Fruit fly (Drosophila melanogaster): Measurements from ENCODE around the gene CG10761.

DNA sequence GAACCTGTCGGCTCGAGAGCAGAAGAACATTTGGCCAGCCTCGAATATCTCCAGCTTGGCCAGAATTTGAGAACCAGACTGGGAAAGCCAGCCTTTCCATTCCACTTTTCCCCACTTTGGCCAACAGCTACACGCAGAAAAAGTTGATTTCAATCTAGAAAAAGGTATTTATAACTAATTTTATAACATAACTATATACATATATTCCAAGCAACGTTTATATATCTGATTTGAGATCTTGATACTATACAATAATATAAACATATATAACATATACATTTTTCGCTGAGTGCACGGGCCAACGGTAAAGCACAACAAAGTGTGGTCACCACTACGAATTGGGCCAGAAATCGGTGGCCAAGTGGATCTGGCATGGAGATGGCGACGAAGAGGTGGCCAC is 860 bp upstream of the CG10761 start:
- no peak for TF ChIP-seq CG8478 (optimal IDR thresholded peaks at IDR 0.05)
- no peak for TF ChIP-seq usp (GFP tag; optimal IDR thresholded peaks at IDR 0.05)
- TF ChIP-seq pan (optimal IDR thresholded peaks at IDR 0.05): no peak
- no peak for TF ChIP-seq EcR (GFP tag; optimal IDR thresholded peaks at IDR 0.05)
- no peak for TF ChIP-seq psq (optimal IDR thresholded peaks at IDR 0.05)
- TF ChIP-seq Dll (optimal IDR thresholded peaks at IDR 0.05): no peak
